Fruit fly (Drosophila melanogaster) whole organism, wandering third instar larva: ENCODE measurements around the gene Art9.

Experiments
- Abd-B ChIP-seq: fragments of >200 bp; optimal IDR thresholded peaks from 2 replicates; lab custom pipeline; 2017; ENCODE audit warnings: missing biosample characterization, missing genetic modification characterization
- CG32264 ChIP-seq: fragments of 200-800 bp; sonication (Bioruptor generic); optimal IDR thresholded peaks from 2 replicates; lab custom pipeline; 2016; ENCODE audit warnings: missing biosample characterization, missing genetic modification characterization
- CG9705 ChIP-seq: fragments of 200-800 bp; sonication (Bioruptor generic); optimal IDR thresholded peaks from 2 replicates; lab custom pipeline; 2018; ENCODE audit warnings: missing biosample characterization, mild to moderate bottlenecking, missing genetic modification characterization
- CrebA ChIP-seq: fragments of 200-800 bp; sonication (Bioruptor generic); optimal IDR thresholded peaks from 2 replicates; lab custom pipeline; 2016; ENCODE audit warnings: missing biosample characterization, mild to moderate bottlenecking, missing genetic modification characterization, borderline replicate concordance
- Dfd ChIP-seq: fragments of >200 bp; optimal IDR thresholded peaks from 2 replicates; lab custom pipeline; 2017; ENCODE audit warnings: missing biosample characterization, missing genetic modification characterization
- Dif ChIP-seq: fragments of 200-275, 200-300 bp; sonication (Bioruptor generic); optimal IDR thresholded peaks from 2 replicates; lab custom pipeline; 2018; ENCODE audit warnings: missing biosample characterization, missing genetic modification characterization; ENCODE audit not compliant: partially characterized antibody
- GATAd ChIP-seq: sonication (Bioruptor generic); optimal IDR thresholded peaks from 2 replicates; lab custom pipeline; 2016; ENCODE audit warnings: missing biosample characterization, missing genetic modification characterization
- HLH106 ChIP-seq: fragments of 200-800 bp; optimal IDR thresholded peaks from 3 replicates; lab custom pipeline; 2019; ENCODE audit warnings: missing biosample characterization, mild to moderate bottlenecking, missing genetic modification characterization, moderate library complexity
- Hnf4 ChIP-seq: fragments of 200-800 bp; sonication (Bioruptor generic); optimal IDR thresholded peaks from 2 replicates; lab custom pipeline; 2016; ENCODE audit warnings: missing biosample characterization, mild to moderate bottlenecking, missing genetic modification characterization
- Hr78 ChIP-seq: fragments of >200 bp; optimal IDR thresholded peaks from 2 replicates; lab custom pipeline; 2017; ENCODE audit warnings: missing biosample characterization, missing genetic modification characterization
- Hr83 ChIP-seq: fragments of 200-300 bp; sonication (Bioruptor generic); optimal IDR thresholded peaks from 2 replicates; lab custom pipeline; 2016; ENCODE audit warnings: missing biosample characterization, mild to moderate bottlenecking, missing genetic modification characterization, moderate library complexity; ENCODE audit not compliant: poor library complexity, severe bottlenecking
- Jra ChIP-seq: sonication (Bioruptor generic); optimal IDR thresholded peaks from 2 replicates; lab custom pipeline; 2016; ENCODE audit warnings: missing biosample characterization, missing genetic modification characterization
- Mio ChIP-seq: sonication (Bioruptor generic); optimal IDR thresholded peaks from 2 replicates; lab custom pipeline; 2016; ENCODE audit warnings: missing biosample characterization, missing genetic modification characterization
- Myc ChIP-seq: fragments of >200 bp; optimal IDR thresholded peaks from 2 replicates; lab custom pipeline; 2017
- N ChIP-seq: fragments of >200 bp; optimal IDR thresholded peaks from 2 replicates; lab custom pipeline; 2018; ENCODE audit warnings: missing biosample characterization, missing external identifiers, missing genetic modification characterization
- OdsH ChIP-seq: fragments of 200-800 bp; sonication (Bioruptor generic); optimal IDR thresholded peaks from 2 replicates; lab custom pipeline; 2016; ENCODE audit warnings: missing biosample characterization, mild to moderate bottlenecking, missing genetic modification characterization
- Rel ChIP-seq, 2 experiments: fragments of 200-800 bp; sonication (Bioruptor generic) in 1 of 2; optimal IDR thresholded peaks; 2 replicates in 1 of 2; 3 replicates in 1 of 2; lab custom pipeline; 2016 to 2019; ENCODE audit warnings: mild to moderate bottlenecking in 2 of 2, missing biosample characterization in 2 of 2, missing genetic modification characterization in 2 of 2, moderate library complexity in 1 of 2
- Sp1 ChIP-seq: fragments of 200-800 bp; sonication (Bioruptor generic); optimal IDR thresholded peaks from 3 replicates; lab custom pipeline; 2019; ENCODE audit warnings: missing biosample characterization, mild to moderate bottlenecking, missing genetic modification characterization, moderate library complexity
- Vsx2 ChIP-seq: fragments of 200-300, 225-300 bp; sonication (Bioruptor generic); optimal IDR thresholded peaks from 2 replicates; lab custom pipeline; 2018; ENCODE audit warnings: missing biosample characterization, missing genetic modification characterization; ENCODE audit not compliant: partially characterized antibody
- br ChIP-seq: fragments of 200-800 bp; sonication (Bioruptor generic); optimal IDR thresholded peaks from 2 replicates; lab custom pipeline; 2016; ENCODE audit warnings: missing biosample characterization, missing genetic modification characterization
- brk ChIP-seq: fragments of 200-800 bp; sonication (Bioruptor generic); optimal IDR thresholded peaks from 2 replicates; lab custom pipeline; 2016; ENCODE audit warnings: missing biosample characterization, mild to moderate bottlenecking, missing genetic modification characterization
- dl ChIP-seq, 2 experiments: fragments of 175-275, 200-275 bp in 1 of 2; fragments of 200-275 bp in 1 of 2; sonication (Bioruptor generic); optimal IDR thresholded peaks; lab custom pipeline; 2018; ENCODE audit warnings: mild to moderate bottlenecking in 2 of 2, missing biosample characterization in 2 of 2, missing genetic modification characterization in 2 of 2, moderate library complexity in 2 of 2; ENCODE audit not compliant: partially characterized antibody in 2 of 2, insufficient read depth in 1 of 2
- dmrt93B ChIP-seq: fragments of 200-800 bp; sonication (Bioruptor generic); optimal IDR thresholded peaks from 2 replicates; lab custom pipeline; 2018; ENCODE audit warnings: missing biosample characterization, mild to moderate bottlenecking, missing genetic modification characterization
- dsf ChIP-seq: sonication (Bioruptor generic); optimal IDR thresholded peaks from 2 replicates; lab custom pipeline; 2016; ENCODE audit warnings: missing biosample characterization, missing genetic modification characterization, borderline replicate concordance
- ey ChIP-seq: fragments of 200-800 bp; sonication (Bioruptor generic); optimal IDR thresholded peaks from 2 replicates; lab custom pipeline; 2016; ENCODE audit warnings: missing biosample characterization, missing genetic modification characterization
- foxo ChIP-seq, 2 experiments: fragments of 200-800 bp; sonication (Bioruptor generic); optimal IDR thresholded peaks; 2 replicates in 1 of 2; 3 replicates in 1 of 2; lab custom pipeline; 2016 to 2017; ENCODE audit warnings: missing biosample characterization in 2 of 2, missing genetic modification characterization in 2 of 2
- fru ChIP-seq: fragments of 200-800 bp; sonication (Bioruptor generic); optimal IDR thresholded peaks from 3 replicates; lab custom pipeline; 2016; ENCODE audit warnings: missing biosample characterization, mild to moderate bottlenecking, missing genetic modification characterization
- h ChIP-seq: fragments of 200-800 bp; sonication (Bioruptor generic); optimal IDR thresholded peaks from 3 replicates; lab custom pipeline; 2016; ENCODE audit warnings: missing biosample characterization, mild to moderate bottlenecking, missing genetic modification characterization
- jim ChIP-seq: fragments of 175-275, 200-325 bp; sonication (Bioruptor generic); optimal IDR thresholded peaks from 2 replicates; lab custom pipeline; 2016; ENCODE audit warnings: missing biosample characterization, mild to moderate bottlenecking, missing genetic modification characterization
- lola ChIP-seq: fragments of >200 bp; optimal IDR thresholded peaks from 2 replicates; lab custom pipeline; 2017; ENCODE audit warnings: missing biosample characterization, missing genetic modification characterization
- pan ChIP-seq: fragments of >200 bp; optimal IDR thresholded peaks from 2 replicates; lab custom pipeline; 2017
- psq ChIP-seq: fragments of 200-800 bp; sonication (Bioruptor generic); optimal IDR thresholded peaks from 3 replicates; lab custom pipeline; 2017; ENCODE audit warnings: missing biosample characterization, mild to moderate bottlenecking, missing genetic modification characterization, moderate library complexity
- rgr ChIP-seq: fragments of 200-800 bp; sonication (Bioruptor generic); optimal IDR thresholded peaks from 3 replicates; lab custom pipeline; 2016; ENCODE audit warnings: missing biosample characterization, mild to moderate bottlenecking, missing genetic modification characterization
- sage ChIP-seq: fragments of 200-800 bp; sonication (Bioruptor generic); optimal IDR thresholded peaks from 2 replicates; lab custom pipeline; 2016; ENCODE audit warnings: missing biosample characterization, mild to moderate bottlenecking, missing genetic modification characterization
- sv ChIP-seq: fragments of 200-800 bp; sonication (Bioruptor generic); optimal IDR thresholded peaks from 3 replicates; lab custom pipeline; 2016; ENCODE audit warnings: missing biosample characterization, missing genetic modification characterization
- tai ChIP-seq: sonication (Bioruptor generic); optimal IDR thresholded peaks from 2 replicates; lab custom pipeline; 2016; ENCODE audit warnings: missing biosample characterization, missing genetic modification characterization
- usp ChIP-seq: fragments of >200 bp; optimal IDR thresholded peaks from 2 replicates; lab custom pipeline; 2017; ENCODE audit warnings: missing biosample characterization, missing genetic modification characterization
- woc ChIP-seq: sonication (Bioruptor generic); optimal IDR thresholded peaks from 2 replicates; lab custom pipeline; 2016; ENCODE audit warnings: missing biosample characterization, mild to moderate bottlenecking, missing genetic modification characterization

Art9 gene

dm6 chr3R:13984922-13985581 is 41.8 kb upstream of the Art9 start:
- TF ChIP-seq CG32264 (GFP tag; lab: Kevin White, UChicago): no peak
- peak; percentile 45 for TF ChIP-seq Dfd (GFP tag; lab: Kevin White, UChicago)
- no peak for TF ChIP-seq lola (GFP tag; lab: Kevin White, UChicago)
- peak; percentile 72 for TF ChIP-seq fru
- TF ChIP-seq Dif (GFP tag; lab: Kevin White, UChicago): no peak
- no peak for TF ChIP-seq CrebA (GFP tag; lab: Kevin White, UChicago)
- TF ChIP-seq CG9705 (GFP tag; lab: Kevin White, UChicago): no peak
- peak; percentile 30 for TF ChIP-seq br
- no peak for TF ChIP-seq Myc
- no peak for TF ChIP-seq tai (GFP tag; lab: Kevin White, UChicago)
- peak; percentile 20 for TF ChIP-seq dmrt93B (GFP tag; lab: Kevin White, UChicago)
- TF ChIP-seq brk (GFP tag; lab: Kevin White, UChicago): no peak
- TF ChIP-seq Hr83 (GFP tag; lab: Kevin White, UChicago): no peak
- peak; percentile 44 for TF ChIP-seq ey (GFP tag; lab: Kevin White, UChicago)
- TF ChIP-seq h (GFP tag; lab: Kevin White, UChicago): peak; percentile 66
- peak; percentile 36 for TF ChIP-seq Hnf4 (GFP tag; lab: Kevin White, UChicago)
- TF ChIP-seq Vsx2 (GFP tag; lab: Kevin White, UChicago): no peak
- TF ChIP-seq OdsH (GFP tag; lab: Kevin White, UChicago): peak; percentile 29
- peak; percentile 17 for TF ChIP-seq Jra (GFP tag; lab: Kevin White, UChicago)
- TF ChIP-seq Hr78 (GFP tag; lab: Kevin White, UChicago): no peak
- TF ChIP-seq Rel (GFP tag; optimal IDR thresholded peaks at IDR 0.05; lab: Kevin White, UChicago): no peak
- no peak for TF ChIP-seq Rel (tag; optimal IDR thresholded peaks at IDR 0.05; lab: Kevin White, UChicago)
- no peak for TF ChIP-seq Mio
- peak in 1 of 2 experiments; percentile 64 for TF ChIP-seq foxo (GFP tag; optimal IDR thresholded peaks at IDR 0.05; lab: Kevin White, UChicago)
- TF ChIP-seq Abd-B (GFP tag; lab: Kevin White, UChicago): no peak
- TF ChIP-seq dsf (GFP tag; lab: Kevin White, UChicago): no peak
- TF ChIP-seq psq: peak; percentile 25
- TF ChIP-seq dl (GFP tag; optimal IDR thresholded peaks at IDR 0.05; lab: Kevin White, UChicago; ENCODE audit: insufficient read depth in 1 of 2, partially characterized antibody in 2 of 2): no peak
- TF ChIP-seq HLH106: peak; percentile 65
- peak; percentile 60 for TF ChIP-seq sv
- no peak for TF ChIP-seq pan (lab: Kevin White, UChicago)
- TF ChIP-seq sage (GFP tag; lab: Kevin White, UChicago): no peak
- TF ChIP-seq usp: no peak
- TF ChIP-seq woc (GFP tag; lab: Kevin White, UChicago): no peak
- TF ChIP-seq jim (GFP tag; lab: Kevin White, UChicago): no peak
- TF ChIP-seq N (GFP tag; lab: Kevin White, UChicago): no peak
- TF ChIP-seq GATAd (GFP tag; lab: Kevin White, UChicago): no peak
- TF ChIP-seq rgr (GFP tag; lab: Kevin White, UChicago): peak; percentile 48
- TF ChIP-seq Sp1 (GFP tag; lab: Kevin White, UChicago): peak; percentile 57

- TF ChIP-seq Dif (GFP tag; lab: Kevin White, UChicago) (peak; percentile 97), usp (no peak), Vsx2 (GFP tag; lab: Kevin White, UChicago) (peak; percentile 95), brk (GFP tag; lab: Kevin White, UChicago) (peak; percentile 63), sv (peak; percentile 61), rgr (GFP tag; lab: Kevin White, UChicago) (peak; percentile 96), GATAd (GFP tag; lab: Kevin White, UChicago) (no peak), Jra (GFP tag; lab: Kevin White, UChicago) (peak; percentile 81), N (GFP tag; lab: Kevin White, UChicago) (no peak), ey (GFP tag; lab: Kevin White, UChicago) (peak; percentile 97), jim (GFP tag; lab: Kevin White, UChicago) (no peak), CG9705 (GFP tag; lab: Kevin White, UChicago) (peak; percentile 68), sage (GFP tag; lab: Kevin White, UChicago) (peak; percentile 75), HLH106 (peak; percentile 93), fru (peak; percentile 98), Mio (peak; percentile 47), CrebA (GFP tag; lab: Kevin White, UChicago) (peak; percentile 84), lola (GFP tag; lab: Kevin White, UChicago) (no peak), psq (peak; percentile 93), dl (GFP tag; optimal IDR thresholded peaks at IDR 0.05; lab: Kevin White, UChicago; ENCODE audit: insufficient read depth in 1 of 2, partially characterized antibody in 2 of 2) (peak; percentile 86 to 97), Hnf4 (GFP tag; lab: Kevin White, UChicago) (peak; percentile 82), foxo (GFP tag; optimal IDR thresholded peaks at IDR 0.05; lab: Kevin White, UChicago) (peak; percentile 69 to 97), dmrt93B (GFP tag; lab: Kevin White, UChicago) (peak; percentile 90), OdsH (GFP tag; lab: Kevin White, UChicago) (peak; percentile 96), Abd-B (GFP tag; lab: Kevin White, UChicago) (no peak), woc (GFP tag; lab: Kevin White, UChicago) (peak; percentile 99), br (peak; percentile 96), dsf (GFP tag; lab: Kevin White, UChicago) (peak; percentile 71), tai (GFP tag; lab: Kevin White, UChicago) (peak; percentile 84), CG32264 (GFP tag; lab: Kevin White, UChicago) (peak; percentile 76), h (GFP tag; lab: Kevin White, UChicago) (peak; percentile 97), Rel (GFP tag; optimal IDR thresholded peaks at IDR 0.05; lab: Kevin White, UChicago) (no peak), Rel (tag; optimal IDR thresholded peaks at IDR 0.05; lab: Kevin White, UChicago) (peak; percentile 77), pan (lab: Kevin White, UChicago) (peak; percentile 86), Sp1 (GFP tag; lab: Kevin White, UChicago) (peak; percentile 92), Hr78 (GFP tag; lab: Kevin White, UChicago) (no peak)
Measured at dm6 chr3R:13983272-13984032, 40.2 kb upstream of the Art9 start.
